Fruit fly (Drosophila melanogaster): Measurements from ENCODE around the gene Rsod.
A peak's percentile ranks its signal among the peaks of the same experiment; 100 is the strongest.

The Rsod gene

DNA sequence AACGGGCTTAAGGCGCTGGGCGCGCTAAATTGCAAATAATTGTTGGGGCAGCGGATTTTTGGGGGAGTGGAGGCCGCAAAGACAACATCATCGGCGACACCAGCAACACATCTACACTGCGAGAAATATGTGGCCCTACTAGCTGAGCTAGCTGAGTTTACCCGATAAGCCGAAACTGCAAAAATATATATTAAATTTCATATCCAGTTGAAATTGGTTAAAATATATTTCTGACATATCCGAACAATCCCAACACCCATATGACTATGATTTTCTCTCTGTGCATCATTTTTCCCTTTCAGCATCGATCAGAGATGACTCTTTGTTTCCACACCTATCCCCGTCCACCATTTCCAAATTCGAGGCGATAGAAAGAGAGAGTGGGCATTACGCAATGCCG is 18.8 kb upstream of the Rsod start (continued):
- TF ChIP-seq CG7556 (GFP tag; optimal IDR thresholded peaks at IDR 0.05) (peak; percentile 54), CG12942 (GFP tag; optimal IDR thresholded peaks at IDR 0.05) (peak; percentile 41), CG3995 (GFP tag; optimal IDR thresholded peaks at IDR 0.05) (no peak), CG5953 (GFP tag; IDR thresholded peaks at IDR 0.05) (peak; percentile 67; the same call in 1 of the 2 replicates), Stat92E (GFP tag; optimal IDR thresholded peaks at IDR 0.05) (no peak), CG17328 (GFP tag; IDR thresholded peaks at IDR 0.05) (peak; percentile 79), CG17385 (GFP tag; optimal IDR thresholded peaks at IDR 0.05) (peak; percentile 71), bowl (GFP tag; IDR thresholded peaks at IDR 0.05) (no peak), CG15696 (tag; optimal IDR thresholded peaks at IDR 0.05) (peak; percentile 18), corto (GFP tag; optimal IDR thresholded peaks at IDR 0.05) (no peak), CG3847 (GFP tag; IDR thresholded peaks at IDR 0.05) (peak; percentile 52; the same call in 1 of the 2 replicates), Lpt (GFP tag; optimal IDR thresholded peaks at IDR 0.05) (no peak), HLH3B (GFP tag; IDR thresholded peaks at IDR 0.05) (peak; percentile 83), aop (GFP tag; IDR thresholded peaks at IDR 0.05) (peak; percentile 66; the same call in 1 of the 2 replicates), CG15479 (GFP tag; optimal IDR thresholded peaks at IDR 0.05) (no peak), CG14667 (GFP tag; IDR thresholded peaks at IDR 0.05) (peak; percentile 71), Atf6 (GFP tag; IDR thresholded peaks at IDR 0.05) (peak; percentile 78), CG12769 (tag; optimal IDR thresholded peaks at IDR 0.05) (peak; percentile 80), CG18262 (tag; optimal IDR thresholded peaks at IDR 0.05) (peak; percentile 73), CG9437 (GFP tag; optimal IDR thresholded peaks at IDR 0.05) (peak; percentile 56), CG4854 (GFP tag; optimal IDR thresholded peaks at IDR 0.05) (peak; percentile 36), CG10462 (GFP tag; optimal IDR thresholded peaks at IDR 0.05) (peak; percentile 16), ham (GFP tag; IDR thresholded peaks at IDR 0.05) (no peak), row (GFP tag; IDR thresholded peaks at IDR 0.05) (peak; percentile 77), CG2120 (GFP tag; optimal IDR thresholded peaks at IDR 0.05) (peak; percentile 62), CG10209 (GFP tag; optimal IDR thresholded peaks at IDR 0.05) (peak; percentile 64), CG14860 (GFP tag; IDR thresholded peaks at IDR 0.05; ENCODE audit: partially characterized antibody) (no peak), Atf-2 (GFP tag; optimal IDR thresholded peaks at IDR 0.05) (peak; percentile 18), sr (GFP tag; IDR thresholded peaks at IDR 0.05) (peak; percentile 57; the same call in 1 of the 3 replicates), Bdp1 (GFP tag; optimal IDR thresholded peaks at IDR 0.05) (peak; percentile 43), lov (optimal IDR thresholded peaks at IDR 0.05) (no peak), lov (GFP tag; IDR thresholded peaks at IDR 0.05) (0 out of 3 replicates have a peak, but pooled peaks have one; percentile 36), ssp (GFP tag; IDR thresholded peaks at IDR 0.05) (peak; percentile 72), CG31224 (GFP tag; IDR thresholded peaks at IDR 0.05) (peak; percentile 68), Hand (GFP tag; optimal IDR thresholded peaks at IDR 0.05) (no peak), CG13775 (GFP tag; optimal IDR thresholded peaks at IDR 0.05) (peak; percentile 23), her (GFP tag; optimal IDR thresholded peaks at IDR 0.05) (peak; percentile 3), CG16863 (GFP tag; optimal IDR thresholded peaks at IDR 0.05) (peak; percentile 22), Fer3 (tag; optimal IDR thresholded peaks at IDR 0.05) (peak; percentile 76), Dfd (GFP tag; optimal IDR thresholded peaks at IDR 0.05) (no peak), slp2 (GFP tag; optimal IDR thresholded peaks at IDR 0.05) (peak; percentile 38), unpg (GFP tag; optimal IDR thresholded peaks at IDR 0.05) (peak; percentile 79), seq (GFP tag; IDR thresholded peaks at IDR 0.05) (peak; percentile 49; the same call in 1 of the 2 replicates), CG10543 (GFP tag; optimal IDR thresholded peaks at IDR 0.05) (no peak), CG4404 (GFP tag; IDR thresholded peaks at IDR 0.05) (peak; percentile 28; the same call in 1 of the 2 replicates)

Measured in whole organism, embryonic.